Fruit fly (Drosophila melanogaster) whole organism, embryonic: ENCODE results near the gene CG14110.
A peak's percentile ranks its signal among the peaks of the same experiment; 100 is the strongest.

Source experiments
- ATbp ChIP-seq: fragments of 200-800 bp; sonication (Bioruptor generic); optimal IDR thresholded peaks from 2 replicates; lab custom pipeline; 2017; ENCODE audit warnings: missing biosample characterization, mild to moderate bottlenecking, missing genetic modification characterization, missing genetic modification reagents
- Atf6 ChIP-seq: fragments of 200-800 bp; sonication (Bioruptor generic); IDR thresholded peaks from 2 replicates; pipeline ENCODE4 v1.3.6; 2022; ENCODE audit warnings: missing biosample characterization, missing genetic modification characterization
- B-H1 ChIP-seq: fragments of 200-800 bp; sonication (Bioruptor generic); IDR thresholded peaks from 3 replicates; pipeline ENCODE4 v1.3.6; 2022; ENCODE audit warnings: missing biosample characterization, missing genetic modification characterization
- B-H2 ChIP-seq: fragments of 200-800 bp; sonication (Bioruptor generic); optimal IDR thresholded peaks from 2 replicates; lab custom pipeline; 2018; ENCODE audit warnings: missing biosample characterization, mild to moderate bottlenecking, missing genetic modification characterization
- Blimp-1 ChIP-seq: fragments of 200-800 bp; sonication (Bioruptor generic); optimal IDR thresholded peaks from 3 replicates; lab custom pipeline; 2018; ENCODE audit warnings: missing biosample characterization, missing genetic modification characterization, mild to moderate bottlenecking, moderate library complexity, missing genetic modification reagents
- CG10565 ChIP-seq: fragments of 200-800 bp; sonication (Bioruptor generic); optimal IDR thresholded peaks from 3 replicates; lab custom pipeline; 2016; ENCODE audit warnings: missing biosample characterization, mild to moderate bottlenecking, missing genetic modification characterization
- CG10654 ChIP-seq: fragments of 200-800 bp; sonication (Bioruptor generic); optimal IDR thresholded peaks from 2 replicates; lab custom pipeline; 2016; ENCODE audit warnings: missing biosample characterization, missing genetic modification characterization
- CG11504 ChIP-seq: fragments of 200-800 bp; sonication (Bioruptor generic); optimal IDR thresholded peaks from 3 replicates; lab custom pipeline; 2019; ENCODE audit warnings: missing biosample characterization, mild to moderate bottlenecking, missing genetic modification characterization, moderate library complexity
- CG11696 ChIP-seq: fragments of 200-800 bp; sonication (Bioruptor generic); IDR thresholded peaks from 2 replicates; pipeline ENCODE4 v1.3.6; 2022; ENCODE audit warnings: missing biosample characterization, missing genetic modification characterization
- CG11723 ChIP-seq: fragments of 200-800 bp; sonication (Bioruptor generic); optimal IDR thresholded peaks from 2 replicates; lab custom pipeline; 2017; ENCODE audit warnings: missing biosample characterization, mild to moderate bottlenecking, missing genetic modification characterization
- CG12104 ChIP-seq: fragments of 200-800 bp; sonication (Bioruptor generic); optimal IDR thresholded peaks from 3 replicates; lab custom pipeline; 2016; ENCODE audit warnings: missing biosample characterization, missing genetic modification characterization
- CG14441 ChIP-seq: fragments of 200-800 bp; sonication (Bioruptor generic); IDR thresholded peaks from 2 replicates; pipeline ENCODE4 v1.3.6; 2022; ENCODE audit warnings: missing biosample characterization, missing genetic modification characterization
- CG33557 ChIP-seq: fragments of 200-800 bp; sonication (Bioruptor generic); optimal IDR thresholded peaks from 2 replicates; lab custom pipeline; 2019; ENCODE audit warnings: missing biosample characterization, mild to moderate bottlenecking, missing genetic modification characterization, moderate library complexity
- CG3407 ChIP-seq: fragments of 200-800 bp; sonication (Bioruptor generic); optimal IDR thresholded peaks from 2 replicates; lab custom pipeline; 2018; ENCODE audit warnings: missing biosample characterization, mild to moderate bottlenecking, missing genetic modification characterization
- CG3726 ChIP-seq: fragments of 200-800 bp; sonication (Bioruptor generic); IDR thresholded peaks from 3 replicates; pipeline ENCODE4, ENCODE4 v1.3.6; 2022; ENCODE audit warnings: missing biosample characterization, missing genetic modification characterization
- CG3838 ChIP-seq: fragments of 200-800 bp; sonication (Bioruptor generic); optimal IDR thresholded peaks from 3 replicates; lab custom pipeline; 2016; ENCODE audit warnings: missing biosample characterization, missing genetic modification characterization
- CG4328 ChIP-seq: fragments of 200-800 bp; sonication (Bioruptor generic); optimal IDR thresholded peaks from 3 replicates; lab custom pipeline; 2017; ENCODE audit warnings: missing biosample characterization, missing genetic modification reagents, missing genetic modification characterization
- CG7987 ChIP-seq: fragments of 200-800 bp; sonication (Bioruptor generic); optimal IDR thresholded peaks from 2 replicates; lab custom pipeline; 2018; ENCODE audit warnings: missing biosample characterization, mild to moderate bottlenecking, missing genetic modification characterization, moderate library complexity
- CG8290 ChIP-seq, 3 experiments: fragments of 200-800 bp; sonication (Bioruptor generic); optimal IDR thresholded peaks; 2 replicates each; lab custom pipeline; 2016 to 2019; ENCODE audit warnings: missing biosample characterization in 3 of 3, missing genetic modification characterization in 3 of 3, mild to moderate bottlenecking in 2 of 3, moderate library complexity in 1 of 3
- CG8388 ChIP-seq: fragments of 200-800 bp; sonication (Bioruptor generic); optimal IDR thresholded peaks from 2 replicates; lab custom pipeline; 2019; ENCODE audit warnings: missing biosample characterization, mild to moderate bottlenecking, missing genetic modification characterization, moderate library complexity
- CG9437 ChIP-seq: fragments of 200-800 bp; sonication (Bioruptor generic); optimal IDR thresholded peaks from 2 replicates; lab custom pipeline; 2018; ENCODE audit warnings: missing biosample characterization, mild to moderate bottlenecking, missing genetic modification characterization
- D19A ChIP-seq: fragments of 200-800 bp; optimal IDR thresholded peaks from 3 replicates; lab custom pipeline; 2019; ENCODE audit warnings: missing biosample characterization, mild to moderate bottlenecking, missing genetic modification characterization, moderate library complexity
- ERR ChIP-seq: fragments of 200-800 bp; sonication (Bioruptor generic); optimal IDR thresholded peaks from 2 replicates; lab custom pipeline; 2016; ENCODE audit warnings: missing biosample characterization, missing genetic modification characterization
- Fer3 ChIP-seq: fragments of 200-800 bp; sonication (Bioruptor generic); optimal IDR thresholded peaks from 2 replicates; lab custom pipeline; 2018; ENCODE audit warnings: missing biosample characterization, mild to moderate bottlenecking, missing genetic modification characterization, moderate library complexity
- Hr39 ChIP-seq: fragments of >200 bp; optimal IDR thresholded peaks from 2 replicates; lab custom pipeline; 2017
- Med ChIP-seq: fragments of 200-800 bp; sonication (Bioruptor generic); peaks from one replicate; lab custom pipeline; 2016; ENCODE audit warnings: missing biosample characterization, missing genetic modification characterization, mild to moderate bottlenecking, inconsistent platforms, moderate library complexity
- Myb ChIP-seq: fragments of 200-800 bp; sonication (Bioruptor generic); optimal IDR thresholded peaks from 2 replicates; lab custom pipeline; 2016; ENCODE audit warnings: missing biosample characterization, missing genetic modification characterization
- Nf-YA ChIP-seq: fragments of 200-800 bp; sonication (Bioruptor generic); IDR thresholded peaks from 2 replicates; pipeline ENCODE4 v1.3.6; 2022; ENCODE audit warnings: missing biosample characterization, missing genetic modification characterization
- Spps ChIP-seq: fragments of 200-800 bp; sonication (Bioruptor generic); optimal IDR thresholded peaks from 2 replicates; lab custom pipeline; 2018; ENCODE audit warnings: missing biosample characterization, mild to moderate bottlenecking, missing genetic modification characterization
- TFAM ChIP-seq: fragments of 200-800 bp; sonication (Bioruptor generic); optimal IDR thresholded peaks from 2 replicates; lab custom pipeline; 2017; ENCODE audit warnings: missing biosample characterization, missing genetic modification characterization, inconsistent platforms
- Xrp1 ChIP-seq: fragments of 200-800 bp; sonication (Bioruptor generic); IDR thresholded peaks from 2 replicates; pipeline ENCODE4 v1.3.6; 2022; ENCODE audit warnings: missing biosample characterization, missing genetic modification characterization
- abd-A ChIP-seq: fragments of 200-800 bp; sonication (Bioruptor generic); optimal IDR thresholded peaks from 3 replicates; lab custom pipeline; 2019; ENCODE audit warnings: missing biosample characterization, mild to moderate bottlenecking, missing genetic modification characterization, moderate library complexity
- chinmo ChIP-seq: fragments of 200-800 bp; sonication (Bioruptor generic); IDR thresholded peaks from 4 replicates; pipeline ENCODE4 v1.3.6; 2022; ENCODE audit warnings: missing biosample characterization, missing genetic modification characterization; ENCODE audit not compliant: partially characterized antibody
- cwo ChIP-seq: fragments of 200-800 bp; sonication (Bioruptor generic); optimal IDR thresholded peaks from 3 replicates; lab custom pipeline; 2017; ENCODE audit warnings: missing biosample characterization, missing genetic modification characterization, mild to moderate bottlenecking, moderate library complexity, missing genetic modification reagents
- eyg ChIP-seq: fragments of 200-800 bp; sonication (Bioruptor generic); optimal IDR thresholded peaks from 3 replicates; lab custom pipeline; 2016; ENCODE audit warnings: missing biosample characterization, missing genetic modification characterization
- ham ChIP-seq: fragments of 200-800 bp; sonication (Bioruptor generic); IDR thresholded peaks from 2 replicates; pipeline ENCODE4 v1.3.6; 2022; ENCODE audit warnings: missing biosample characterization, missing genetic modification characterization
- jing ChIP-seq: fragments of 200-800 bp; sonication (Bioruptor generic); optimal IDR thresholded peaks from 2 replicates; lab custom pipeline; 2018; ENCODE audit warnings: missing biosample characterization, mild to moderate bottlenecking, missing genetic modification characterization
- nau ChIP-seq: fragments of 200-800 bp; sonication (Bioruptor generic); optimal IDR thresholded peaks from 3 replicates; lab custom pipeline; 2017; ENCODE audit warnings: missing biosample characterization, mild to moderate bottlenecking, missing genetic modification characterization, missing genetic modification reagents
- pan ChIP-seq, 4 experiments: fragments of >200 bp in 3 of 4; fragments of 200-800 bp in 1 of 4; sonication (Bioruptor generic) in 1 of 4; optimal IDR thresholded peaks in 3 of 4; IDR thresholded peaks in 1 of 4; 2 replicates each; pipeline versions ENCODE4 v1.3.6 to Lab custom; 2017 to 2022; ENCODE audit warnings: missing biosample characterization in 2 of 4, missing genetic modification characterization in 2 of 4, mixed read lengths in 1 of 4
- pho ChIP-seq: fragments of 200-800 bp; sonication (Bioruptor generic); optimal IDR thresholded peaks from 2 replicates; lab custom pipeline; 2016; ENCODE audit warnings: missing biosample characterization, missing genetic modification characterization
- phol ChIP-seq: fragments of 200-800 bp; sonication (Bioruptor generic); optimal IDR thresholded peaks from 3 replicates; lab custom pipeline; 2018; ENCODE audit warnings: missing biosample characterization, mild to moderate bottlenecking, missing genetic modification characterization, moderate library complexity
- run ChIP-seq: fragments of 200-800 bp; sonication (Bioruptor generic); optimal IDR thresholded peaks from 3 replicates; lab custom pipeline; 2018; ENCODE audit warnings: missing biosample characterization, mild to moderate bottlenecking, missing genetic modification characterization
- sc ChIP-seq, 3 experiments: fragments of >200 bp in 2 of 3; fragments of 200-800 bp in 1 of 3; sonication (Bioruptor generic) in 1 of 3; optimal IDR thresholded peaks; 2 replicates in 2 of 3; 3 replicates in 1 of 3; lab custom pipeline; 2017; ENCODE audit warnings: mild to moderate bottlenecking in 1 of 3, missing biosample characterization in 1 of 3, missing genetic modification characterization in 1 of 3, missing genetic modification reagents in 1 of 3
- shn ChIP-seq: fragments of 200-800 bp; sonication (Bioruptor generic); optimal IDR thresholded peaks from 3 replicates; lab custom pipeline; 2016; ENCODE audit warnings: missing biosample characterization, missing genetic modification characterization
- sim ChIP-seq: fragments of 200-800 bp; sonication (Bioruptor generic); IDR thresholded peaks from 2 replicates; pipeline ENCODE4 v1.3.6; 2022; ENCODE audit warnings: missing biosample characterization, missing genetic modification characterization
- sna ChIP-seq: fragments of 200-800 bp; sonication (Bioruptor generic); IDR thresholded peaks from 2 replicates; pipeline ENCODE4 v1.3.6; 2022; ENCODE audit warnings: missing biosample characterization, missing genetic modification characterization; ENCODE audit not compliant: partially characterized antibody
- tna ChIP-seq: fragments of 200-800 bp; sonication (Bioruptor generic); IDR thresholded peaks from 2 replicates; pipeline ENCODE4 v1.3.6; 2022; ENCODE audit warnings: missing biosample characterization, missing genetic modification characterization; ENCODE audit not compliant: partially characterized antibody
- usp ChIP-seq: fragments of >200 bp; optimal IDR thresholded peaks from 2 replicates; lab custom pipeline; 2017; ENCODE audit warnings: missing biosample characterization, missing genetic modification characterization

Gene CG14110

DNA sequence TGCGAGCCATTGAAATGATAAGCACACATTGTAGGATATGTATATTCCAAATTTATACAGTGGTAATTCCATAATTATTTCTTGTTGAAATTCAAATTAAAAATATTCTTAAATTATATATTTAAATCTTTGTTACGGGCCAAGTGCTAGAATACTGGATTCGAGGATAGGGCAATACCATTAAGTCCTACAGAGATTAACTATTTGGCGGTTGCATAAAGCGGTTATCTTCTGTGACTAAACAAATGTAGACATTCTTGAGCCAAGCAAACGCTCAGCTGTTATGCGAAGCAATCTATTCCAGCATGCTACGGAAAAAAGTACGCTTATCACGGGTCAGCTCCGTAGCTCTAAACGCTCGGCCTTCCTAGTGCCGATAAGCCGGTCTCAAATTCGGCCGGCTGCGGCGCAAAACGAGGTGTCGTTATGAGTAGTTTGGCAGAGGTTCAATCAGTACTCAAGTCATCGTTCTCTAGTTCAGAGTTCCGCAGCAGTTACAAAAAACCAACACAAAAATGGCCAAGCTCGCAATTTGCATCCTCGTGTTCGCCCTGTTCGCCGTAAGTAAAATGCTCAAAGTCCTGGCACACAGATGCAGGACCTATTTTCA, 28.4 kb upstream of the CG14110 start, which contains the start of gene Nplp2 (continued):
- TF ChIP-seq pan (optimal IDR thresholded peaks at IDR 0.05; lab: Kevin White, UChicago): no peak
- TF ChIP-seq pan (GFP tag; optimal IDR thresholded peaks at IDR 0.05 in 1 of 2, IDR thresholded peaks at IDR 0.05 in 1 of 2): peak in 1 of 2 experiments; percentile 40
- peak; percentile 54 for TF ChIP-seq CG11504
- no peak for TF ChIP-seq CG11723 (GFP tag; lab: Kevin White, UChicago)
- peak; percentile 8 for TF ChIP-seq nau (GFP tag; lab: Kevin White, UChicago)
- no peak for TF ChIP-seq shn (GFP tag; lab: Kevin White, UChicago)
- TF ChIP-seq sc (optimal IDR thresholded peaks at IDR 0.05; lab: Kevin White, UChicago): no peak
- no peak for TF ChIP-seq sc (GFP tag; optimal IDR thresholded peaks at IDR 0.05; lab: Kevin White, UChicago)
- no peak for TF ChIP-seq ham (GFP tag; lab: Robert Waterston, UW)
- no peak for TF ChIP-seq tna (GFP tag; lab: Robert Waterston, UW)
- TF ChIP-seq abd-A (tag; lab: Kevin White, UChicago): no peak
- peak; percentile 4 for TF ChIP-seq D19A (tag; lab: Kevin White, UChicago)
- TF ChIP-seq chinmo: no peak
- TF ChIP-seq CG3838: no peak
- TF ChIP-seq CG3407: no peak
- peak; percentile 14 for TF ChIP-seq ATbp
- no peak for TF ChIP-seq ERR (GFP tag; lab: Kevin White, UChicago)
- no peak for TF ChIP-seq jing (GFP tag; lab: Kevin White, UChicago)
- no peak for TF ChIP-seq Hr39 (lab: Kevin White, UChicago)
- TF ChIP-seq sna: no peak
- no peak for TF ChIP-seq Spps (tag; lab: Kevin White, UChicago)
- no peak for TF ChIP-seq usp (GFP tag; lab: Kevin White, UChicago)
- TF ChIP-seq CG9437 (GFP tag; lab: Kevin White, UChicago): no peak
- no peak for TF ChIP-seq Nf-YA
- TF ChIP-seq Med (GFP tag; lab: Kevin White, UChicago): peak; percentile 68
- TF ChIP-seq CG10654: no peak
- TF ChIP-seq CG14441 (GFP tag; lab: Robert Waterston, UW): peak; percentile 35; the same call in 1 of the 2 replicates
- TF ChIP-seq CG7987 (GFP tag; lab: Kevin White, UChicago): no peak
- peak; percentile 26 for TF ChIP-seq CG12104
- peak; percentile 36 for TF ChIP-seq Fer3 (tag; lab: Kevin White, UChicago)
- TF ChIP-seq CG33557 (GFP tag; lab: Kevin White, UChicago): no peak
- no peak for TF ChIP-seq sim (GFP tag; lab: Robert Waterston, UW)
- TF ChIP-seq Myb (GFP tag; lab: Kevin White, UChicago): no peak
- no peak for TF ChIP-seq CG10565 (GFP tag; lab: Kevin White, UChicago)
- TF ChIP-seq CG8290 (GFP tag; optimal IDR thresholded peaks at IDR 0.05; lab: Kevin White, UChicago): no peak
- no peak for TF ChIP-seq CG8290 (tag; optimal IDR thresholded peaks at IDR 0.05; lab: Kevin White, UChicago)
- no peak for TF ChIP-seq CG3726
- TF ChIP-seq Xrp1 (GFP tag; lab: Robert Waterston, UW): no peak
- peak; percentile 8 for TF ChIP-seq run
- no peak for TF ChIP-seq CG4328 (GFP tag; lab: Kevin White, UChicago)
- no peak for TF ChIP-seq phol (tag; lab: Kevin White, UChicago)
- TF ChIP-seq B-H2 (GFP tag; lab: Kevin White, UChicago): peak; percentile 62
- peak; percentile 21 for TF ChIP-seq CG8388 (GFP tag; lab: Kevin White, UChicago)
- peak; percentile 27 for TF ChIP-seq cwo (GFP tag; lab: Kevin White, UChicago)
- TF ChIP-seq B-H1 (GFP tag; lab: Robert Waterston, UW): peak; percentile 34; the same call in 1 of the 3 replicates
- no peak for TF ChIP-seq eyg
- TF ChIP-seq Atf6: peak; percentile 35; the same call in 1 of the 2 replicates
- TF ChIP-seq TFAM: no peak
- TF ChIP-seq CG11696 (GFP tag; lab: Robert Waterston, UW): 0 out of 2 replicates have a peak, but pooled peaks have one; percentile 27
- no peak for TF ChIP-seq Blimp-1 (GFP tag; lab: Kevin White, UChicago)
- no peak for TF ChIP-seq pho
